Fruit fly (Drosophila melanogaster) whole organism, adult: ENCODE data around the gene Ufd1.

Experiments used
- CG1620 ChIP-seq: fragments of 200-800 bp; sonication (Bioruptor generic); optimal IDR thresholded peaks from 2 replicates; lab custom pipeline; 2016; ENCODE audit warnings: missing biosample characterization, missing genetic modification characterization
- CG7101 ChIP-seq: fragments of 200-800 bp; sonication (Bioruptor generic); optimal IDR thresholded peaks from 2 replicates; lab custom pipeline; 2018; ENCODE audit warnings: missing biosample characterization, mild to moderate bottlenecking, missing genetic modification characterization, moderate library complexity
- Mnt ChIP-seq: fragments of 200-800 bp; sonication (Bioruptor generic); optimal IDR thresholded peaks from 2 replicates; lab custom pipeline; 2016; ENCODE audit warnings: missing biosample characterization, mild to moderate bottlenecking, missing genetic modification characterization
- cic ChIP-seq: fragments of 200-800 bp; sonication (Bioruptor generic); optimal IDR thresholded peaks from 2 replicates; lab custom pipeline; 2017; ENCODE audit warnings: missing biosample characterization, mild to moderate bottlenecking, missing genetic modification characterization, moderate library complexity
- pad ChIP-seq: fragments of 200-800 bp; sonication (Bioruptor generic); optimal IDR thresholded peaks from 3 replicates; lab custom pipeline; 2017; ENCODE audit warnings: missing biosample characterization, missing genetic modification characterization, mild to moderate bottlenecking, moderate library complexity, missing genetic modification reagents
- tj ChIP-seq: fragments of 200-800 bp; sonication (Bioruptor generic); optimal IDR thresholded peaks from 3 replicates; lab custom pipeline; 2017; ENCODE audit warnings: missing biosample characterization, mild to moderate bottlenecking, missing genetic modification characterization, moderate library complexity
- toe ChIP-seq: fragments of 200-800 bp; sonication (Bioruptor generic); optimal IDR thresholded peaks from 2 replicates; lab custom pipeline; 2016; ENCODE audit warnings: missing biosample characterization, missing genetic modification characterization

DNA sequence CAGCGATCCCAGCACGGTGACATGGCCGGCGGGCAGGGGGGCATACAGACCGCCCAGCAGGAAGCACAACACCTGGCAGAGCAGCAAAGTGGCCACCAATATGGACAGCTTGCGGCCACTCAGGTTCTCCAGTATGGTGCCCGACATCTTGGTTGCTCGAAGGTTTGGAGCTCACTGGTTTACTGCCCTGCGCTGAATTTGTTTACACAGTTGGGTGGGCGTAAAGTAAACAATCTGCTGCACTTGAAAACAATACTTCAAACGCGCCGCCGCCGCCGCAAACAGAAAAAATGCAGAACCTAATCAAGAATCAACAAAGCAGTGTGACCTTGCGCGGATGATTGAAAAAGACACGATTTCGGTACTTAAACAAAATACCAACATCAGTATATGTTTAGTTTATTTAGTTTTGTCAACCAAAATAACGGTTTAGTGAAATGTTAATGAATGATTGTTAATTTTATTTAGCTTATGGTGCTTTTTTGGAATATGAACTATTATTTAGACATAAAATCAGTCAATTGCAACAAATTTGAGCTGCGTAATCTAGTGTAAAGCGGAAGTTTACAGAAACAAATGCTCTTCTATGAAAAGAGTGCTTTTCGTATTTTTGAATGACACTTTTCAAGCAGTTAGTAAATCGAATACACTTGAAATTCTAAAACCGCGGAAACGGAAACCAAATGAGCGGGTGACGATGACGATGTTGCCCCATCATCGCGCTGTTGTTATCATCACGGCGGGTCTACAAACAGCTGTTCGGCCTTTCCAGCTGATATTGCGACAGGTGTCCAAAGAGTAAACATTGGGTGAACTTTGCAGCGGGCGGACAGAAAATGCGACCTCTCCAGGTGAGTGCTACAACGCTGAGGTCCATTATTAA, 46.5 kb upstream of the Ufd1 start, which contains the start of the genes wls and Adck5:
- TF ChIP-seq toe (GFP tag; lab: Kevin White, UChicago) (peak; percentile 52), CG7101 (tag; lab: Kevin White, UChicago) (peak; percentile 57), cic (GFP tag; lab: Kevin White, UChicago) (no peak), CG1620 (GFP tag; lab: Kevin White, UChicago) (peak; percentile 47), tj (peak; percentile 35), pad (GFP tag; lab: Kevin White, UChicago) (peak; percentile 43), Mnt (peak; percentile 24)
